Worm (Caenorhabditis elegans): Measurements from ENCODE around the gene K07C5.9.

K07C5.9 gene

ce11 chrV:10355773-10356335, 5.9 kb upstream of the K07C5.9 start, which contains the start of gene sluh-7 (continued):
- TF ChIP-seq C08G9.2 (tag; optimal IDR thresholded peaks at IDR 0.05) (peak; percentile 98), hlh-15 (tag; optimal IDR thresholded peaks at IDR 0.05) (peak; percentile 48), unc-3 (GFP tag; conservative IDR thresholded peaks at IDR 0.05) (no peak), unc-3 (tag; optimal IDR thresholded peaks at IDR 0.05) (no peak), ceh-45 (GFP tag; IDR thresholded peaks at IDR 0.05) (no peak), madf-2 (tag; optimal IDR thresholded peaks at IDR 0.05) (no peak), hlh-6 (tag; optimal IDR thresholded peaks at IDR 0.05) (no peak), ceh-30 (tag; optimal IDR thresholded peaks at IDR 0.05) (no peak), fkh-10 (GFP tag; optimal IDR thresholded peaks at IDR 0.05) (no peak), ceh-18 (tag; optimal IDR thresholded peaks at IDR 0.05) (peak; percentile 32), gmeb-2 (tag; optimal IDR thresholded peaks at IDR 0.05) (no peak), K02D7.2 (tag; optimal IDR thresholded peaks at IDR 0.05) (no peak), pros-1 (tag; optimal IDR thresholded peaks at IDR 0.05) (no peak), lim-6 (tag; optimal IDR thresholded peaks at IDR 0.05) (peak; percentile 72), Y22D7AL.16 (tag; optimal IDR thresholded peaks at IDR 0.05) (no peak), rnt-1 (tag; optimal IDR thresholded peaks at IDR 0.05) (peak; percentile 79), nfya-1 (tag; optimal IDR thresholded peaks at IDR 0.05) (peak; percentile 50), dve-1 (tag; optimal IDR thresholded peaks at IDR 0.05) (no peak), ceh-34 (tag; optimal IDR thresholded peaks at IDR 0.05) (peak; percentile 52), eyg-1 (tag; optimal IDR thresholded peaks at IDR 0.05) (peak; percentile 19), ceh-31 (tag; optimal IDR thresholded peaks at IDR 0.05) (peak; percentile 96), pha-4 (tag; optimal IDR thresholded peaks at IDR 0.05) (no peak), ceh-19 (GFP tag; optimal IDR thresholded peaks at IDR 0.05) (no peak), npax-4 (tag; optimal IDR thresholded peaks at IDR 0.05) (no peak), ceh-9 (tag; optimal IDR thresholded peaks at IDR 0.05) (no peak), ceh-22 (tag; optimal IDR thresholded peaks at IDR 0.05) (no peak), pag-3 (tag; optimal IDR thresholded peaks at IDR 0.05; ENCODE audit: borderline replicate concordance) (no peak), unc-42 (tag; optimal IDR thresholded peaks at IDR 0.05) (peak; percentile 11), ets-4 (tag; optimal IDR thresholded peaks at IDR 0.05) (peak; percentile 90), syd-9 (tag; optimal IDR thresholded peaks at IDR 0.05) (no peak), sox-2 (GFP tag; IDR thresholded peaks at IDR 0.05) (no peak), F13H6.1 (tag; optimal IDR thresholded peaks at IDR 0.05) (peak; percentile 49), pha-2 (tag; optimal IDR thresholded peaks at IDR 0.05) (peak; percentile 8), mec-3 (tag; optimal IDR thresholded peaks at IDR 0.05; ENCODE audit: borderline replicate concordance) (peak; percentile 81), pat-9 (tag; optimal IDR thresholded peaks at IDR 0.05) (no peak), pax-1 (tag; optimal IDR thresholded peaks at IDR 0.05) (no peak), ztf-16 (tag; optimal IDR thresholded peaks at IDR 0.05) (peak; percentile 37), ref-2 (tag; optimal IDR thresholded peaks at IDR 0.05) (peak; percentile 88), fax-1 (tag; optimal IDR thresholded peaks at IDR 0.05) (peak; percentile 74), hlh-30 (tag; optimal IDR thresholded peaks at IDR 0.05; ENCODE audit: insufficient read depth) (no peak)

DNA sequence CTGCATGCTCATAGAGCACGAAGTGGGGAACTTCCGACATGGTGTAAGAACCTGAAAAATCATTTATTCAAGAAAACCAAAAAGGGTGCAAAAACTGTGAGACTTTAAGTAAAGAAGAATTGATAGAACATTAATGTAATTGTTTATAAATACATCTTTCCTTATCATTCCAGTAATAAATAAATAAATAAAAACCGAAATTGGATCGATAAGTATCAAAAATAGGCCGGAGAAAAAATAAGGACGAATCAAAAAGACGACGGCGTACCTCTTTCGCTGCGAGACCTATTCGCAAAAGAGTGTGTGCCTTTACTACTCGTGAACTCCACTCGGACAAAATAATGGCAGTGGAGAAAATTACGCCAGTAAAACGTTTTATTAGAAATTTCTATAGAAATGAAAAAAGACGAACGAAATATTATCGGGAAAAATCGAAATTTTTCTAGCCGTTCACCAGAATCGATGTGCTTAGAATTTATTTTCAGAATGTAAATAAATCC, 3.0 kb upstream of the K07C5.9 start, which contains the start of gene nol-56:
Gene nol-56 (minus strand): TSS at position 51 of the 500 bp plus-strand sequence.
- TF ChIP-seq C38D4.7 (GFP tag; optimal IDR thresholded peaks at IDR 0.05) (no peak), lin-11 (tag; optimal IDR thresholded peaks at IDR 0.05) (no peak), K09A11.1 (tag; optimal IDR thresholded peaks at IDR 0.05; ENCODE audit: insufficient read depth) (no peak), tbx-2 (tag; optimal IDR thresholded peaks at IDR 0.05) (peak; percentile 15), ceh-34 (tag; optimal IDR thresholded peaks at IDR 0.05) (no peak), nfya-1 (tag; optimal IDR thresholded peaks at IDR 0.05) (peak; percentile 58), dmd-4 (tag; optimal IDR thresholded peaks at IDR 0.05; ENCODE audit: borderline replicate concordance) (no peak), elt-2 (tag; optimal IDR thresholded peaks at IDR 0.05) (no peak), sox-2 (GFP tag; IDR thresholded peaks at IDR 0.05) (no peak), tbx-7 (tag; optimal IDR thresholded peaks at IDR 0.05) (peak; percentile 8), unc-42 (tag; optimal IDR thresholded peaks at IDR 0.05) (peak; percentile 7), ceh-22 (tag; optimal IDR thresholded peaks at IDR 0.05) (no peak), ceh-31 (tag; optimal IDR thresholded peaks at IDR 0.05) (peak; percentile 48)
